Worm (Caenorhabditis elegans) whole organism, L4 larva: ENCODE measurements around the gene F17A9.4.

ENCODE experiments used
- D1046.2 ChIP-seq: fragments of 200-800 bp; sonication (Bioruptor generic); IDR thresholded peaks from 2 replicates; pipeline ENCODE4 v1.3.6; 2022; ENCODE audit warnings: missing genetic modification characterization, missing compliant biosample characterization
- F26F4.8 ChIP-seq: fragments of 200-800 bp; sonication (Bioruptor generic); conservative IDR thresholded peaks from 2 replicates; pipeline ENCODE4 v1.3.6; 2022; ENCODE audit warnings: missing genetic modification characterization, missing compliant biosample characterization
- F44E2.7 ChIP-seq: fragments of 200-800 bp; sonication (Bioruptor generic); IDR thresholded peaks from 2 replicates; pipeline ENCODE4 v2.1.2; 2022; ENCODE audit warnings: missing genetic modification characterization, missing compliant biosample characterization
- T26A8.4 ChIP-seq: fragments of 200-800 bp; sonication (Bioruptor generic); IDR thresholded peaks from 2 replicates; pipeline ENCODE4 v1.3.6; 2022; ENCODE audit warnings: missing genetic modification characterization, missing compliant biosample characterization
- Y105C5A.15 ChIP-seq: fragments of 200-800 bp; sonication (Bioruptor generic); IDR thresholded peaks from 2 replicates; pipeline ENCODE4 v1.3.6; 2022; ENCODE audit warnings: missing genetic modification characterization, missing compliant biosample characterization
- Y75B8A.6 ChIP-seq: fragments of 200-800 bp; sonication (Bioruptor generic); IDR thresholded peaks from 2 replicates; pipeline ENCODE4 v1.3.6; 2022; ENCODE audit warnings: missing genetic modification reagents, missing genetic modification characterization, missing compliant biosample characterization
- aha-1 ChIP-seq: fragments of 150-350 bp; peaks from one replicate; lab custom pipeline; 2014; ENCODE audit warnings: missing biosample characterization, missing genetic modification characterization
- ceh-20 ChIP-seq: fragments of 200-800 bp; sonication (Bioruptor generic); IDR thresholded peaks from 2 replicates; pipeline ENCODE4 v1.3.6; 2022; ENCODE audit warnings: missing genetic modification reagents, missing genetic modification characterization, missing compliant biosample characterization
- ceh-28 ChIP-seq: fragments of 150-350 bp; optimal IDR thresholded peaks from 2 replicates; lab custom pipeline; 2014; ENCODE audit warnings: missing biosample characterization, missing genetic modification reagents, missing genetic modification characterization
- ceh-44 ChIP-seq: fragments of 200-800 bp; sonication (Bioruptor generic); IDR thresholded peaks from 2 replicates; pipeline ENCODE4 v1.3.6; 2022; ENCODE audit warnings: missing genetic modification reagents, missing genetic modification characterization, missing compliant biosample characterization
- cey-2 ChIP-seq: sonication (generic microtip); optimal IDR thresholded peaks from 3 replicates; lab custom pipeline; 2017; ENCODE audit warnings: missing genetic modification characterization, mild to moderate bottlenecking, missing compliant biosample characterization, antibody characterized with exemption, borderline replicate concordance; ENCODE audit not compliant: insufficient read depth
- daf-16 ChIP-seq, 3 experiments: sonication (generic microtip); optimal IDR thresholded peaks; 2 replicates each; lab custom pipeline; 2016 to 2017; ENCODE audit warnings: missing genetic modification characterization in 3 of 3, missing genetic modification reagents in 3 of 3, mild to moderate bottlenecking in 2 of 3, missing compliant biosample characterization in 2 of 3, missing biosample characterization in 1 of 3, moderate library complexity in 1 of 3
- daf-8 ChIP-seq: fragments of 200-800 bp; sonication (Bioruptor generic); IDR thresholded peaks from 2 replicates; pipeline ENCODE4 v1.3.6; 2022; ENCODE audit warnings: missing genetic modification characterization, missing compliant biosample characterization
- dmd-6 ChIP-seq: fragments of 200-800 bp; sonication (Bioruptor generic); IDR thresholded peaks from 2 replicates; pipeline ENCODE4 v1.3.6; 2022; ENCODE audit warnings: missing genetic modification reagents, missing genetic modification characterization, missing compliant biosample characterization
- dmd-8 ChIP-seq: fragments of 200-800 bp; sonication (Bioruptor generic); IDR thresholded peaks from 2 replicates; pipeline ENCODE4 v1.3.6; 2022; ENCODE audit warnings: missing genetic modification characterization, missing compliant biosample characterization
- dmd-9 ChIP-seq: fragments of 200-800 bp; sonication (Bioruptor generic); IDR thresholded peaks from 2 replicates; pipeline ENCODE4 v1.3.6; 2022; ENCODE audit warnings: missing genetic modification reagents, missing genetic modification characterization, missing compliant biosample characterization
- egl-27 ChIP-seq: sonication (generic microtip); optimal IDR thresholded peaks from 3 replicates; lab custom pipeline; 2017; ENCODE audit warnings: missing biosample characterization, missing genetic modification reagents, missing genetic modification characterization
- egl-43 ChIP-seq: fragments of 200-800 bp; sonication (Bioruptor generic); IDR thresholded peaks from 2 replicates; pipeline ENCODE4 v1.3.6; 2022; ENCODE audit warnings: missing genetic modification reagents, missing genetic modification characterization, missing compliant biosample characterization
- fos-1 ChIP-seq: fragments of 150-350 bp; optimal IDR thresholded peaks from 2 replicates; lab custom pipeline; 2014; ENCODE audit warnings: missing biosample characterization, missing genetic modification characterization
- hmg-1.1 ChIP-seq: fragments of 200-800 bp; sonication (Bioruptor generic); IDR thresholded peaks from 2 replicates; pipeline ENCODE4 v1.3.6; 2022; ENCODE audit warnings: missing genetic modification reagents, missing genetic modification characterization, missing compliant biosample characterization
- jun-1 ChIP-seq: fragments of 150-350 bp; optimal IDR thresholded peaks from 2 replicates; lab custom pipeline; 2014; ENCODE audit warnings: missing biosample characterization, missing genetic modification reagents, missing genetic modification characterization
- lim-7 ChIP-seq: fragments of 200-800 bp; sonication (Bioruptor generic); IDR thresholded peaks from 2 replicates; pipeline ENCODE4 v1.3.6; 2022; ENCODE audit warnings: missing genetic modification characterization, missing compliant biosample characterization
- lin-13 ChIP-seq: fragments of 150-350 bp; optimal IDR thresholded peaks from 2 replicates; lab custom pipeline; 2014; ENCODE audit warnings: missing biosample characterization, missing genetic modification reagents, missing genetic modification characterization
- lin-38 ChIP-seq: fragments of 200-800 bp; sonication (Bioruptor generic); IDR thresholded peaks from 2 replicates; pipeline ENCODE4 v1.3.6; 2022; ENCODE audit warnings: missing genetic modification reagents, missing genetic modification characterization, missing compliant biosample characterization
- lin-39 ChIP-seq: fragments of 150-350 bp; optimal IDR thresholded peaks from 2 replicates; lab custom pipeline; 2014; ENCODE audit warnings: missing biosample characterization, missing genetic modification reagents, missing genetic modification characterization
- madf-9 ChIP-seq: fragments of 200-800 bp; sonication (Bioruptor generic); conservative IDR thresholded peaks from 2 replicates; pipeline ENCODE4 v1.3.6; 2022; ENCODE audit warnings: missing genetic modification reagents, missing genetic modification characterization, missing compliant biosample characterization
- mdt-29 ChIP-seq: fragments of 200-800 bp; sonication (Bioruptor generic); IDR thresholded peaks from 2 replicates; pipeline ENCODE4 v1.3.6; 2022; ENCODE audit warnings: missing genetic modification reagents, missing genetic modification characterization, missing compliant biosample characterization
- mes-2 ChIP-seq: sonication (generic microtip); optimal IDR thresholded peaks from 2 replicates; lab custom pipeline; 2016; ENCODE audit warnings: missing genotype, mild to moderate bottlenecking, missing genetic modification characterization, missing compliant biosample characterization; ENCODE audit not compliant: poor library complexity, severe bottlenecking
- mxl-2 ChIP-seq: fragments of 200-800 bp; sonication (Bioruptor generic); conservative IDR thresholded peaks from 2 replicates; pipeline ENCODE4 v1.3.6; 2022; ENCODE audit warnings: missing genetic modification reagents, missing genetic modification characterization, missing compliant biosample characterization
- nhr-11 ChIP-seq: fragments of 150-350 bp; optimal IDR thresholded peaks from 2 replicates; lab custom pipeline; 2014; ENCODE audit warnings: missing biosample characterization, missing genetic modification characterization
- nhr-28 ChIP-seq: fragments of 150-350 bp; optimal IDR thresholded peaks from 2 replicates; lab custom pipeline; 2014; ENCODE audit warnings: missing biosample characterization, missing genetic modification characterization
- nhr-41 ChIP-seq: fragments of 200-800 bp; sonication (Bioruptor generic); IDR thresholded peaks from 2 replicates; pipeline ENCODE4 v1.3.6; 2022; ENCODE audit warnings: missing genetic modification reagents, missing genetic modification characterization, missing compliant biosample characterization
- nhr-42 ChIP-seq: fragments of 200-800 bp; sonication (Bioruptor generic); IDR thresholded peaks from 2 replicates; pipeline ENCODE4 v1.3.6; 2022; ENCODE audit warnings: missing genetic modification characterization, missing compliant biosample characterization
- nhr-6 ChIP-seq: fragments of 150-350 bp; optimal IDR thresholded peaks from 2 replicates; lab custom pipeline; 2014; ENCODE audit warnings: missing biosample characterization, missing genetic modification characterization
- pha-4 ChIP-seq, 2 experiments: fragments of 150-350 bp in 1 of 2; fragments of 200-800 bp in 1 of 2; sonication (Bioruptor generic) in 1 of 2; IDR thresholded peaks in 1 of 2; optimal IDR thresholded peaks in 1 of 2; 2 replicates each; pipeline versions ENCODE4 v1.3.6 to Lab custom; 2014 to 2022; ENCODE audit warnings: missing genetic modification characterization in 2 of 2, missing genetic modification reagents in 2 of 2, missing biosample characterization in 1 of 2, missing compliant biosample characterization in 1 of 2
- php-3 ChIP-seq: fragments of 200-800 bp; sonication (Bioruptor generic); IDR thresholded peaks from 2 replicates; pipeline ENCODE4 v1.3.6; 2022; ENCODE audit warnings: missing genetic modification reagents, missing genetic modification characterization, missing compliant biosample characterization
- saeg-2 ChIP-seq: fragments of 200-800 bp; sonication (Bioruptor generic); IDR thresholded peaks from 2 replicates; pipeline ENCODE4 v1.3.6; 2022; ENCODE audit warnings: missing genetic modification reagents, missing genetic modification characterization, missing compliant biosample characterization
- snpc-1.2 ChIP-seq: fragments of 200-800 bp; sonication (Bioruptor generic); IDR thresholded peaks from 2 replicates; pipeline ENCODE4 v1.3.6; 2022; ENCODE audit warnings: missing genetic modification reagents, missing genetic modification characterization, missing compliant biosample characterization
- snpc-4 ChIP-seq: fragments of 150-350 bp; optimal IDR thresholded peaks from 2 replicates; lab custom pipeline; 2014; ENCODE audit warnings: missing biosample characterization, missing genetic modification characterization
- spr-1 ChIP-seq: sonication (generic microtip); optimal IDR thresholded peaks from 2 replicates; lab custom pipeline; 2016; ENCODE audit warnings: mild to moderate bottlenecking, missing genetic modification characterization, missing compliant biosample characterization
- spr-3 ChIP-seq: fragments of 200-800 bp; sonication (Bioruptor generic); optimal IDR thresholded peaks from 2 replicates; lab custom pipeline; 2018; ENCODE audit warnings: mild to moderate bottlenecking, missing genetic modification characterization, missing compliant biosample characterization
- tag-97 ChIP-seq: fragments of 200-800 bp; sonication (Bioruptor generic); IDR thresholded peaks from 2 replicates; pipeline ENCODE4 v1.3.6; 2022; ENCODE audit warnings: missing genetic modification characterization, missing compliant biosample characterization
- tra-1 ChIP-seq: fragments of 200-800 bp; sonication (Bioruptor generic); IDR thresholded peaks from 2 replicates; pipeline ENCODE4 v1.3.6; 2022; ENCODE audit warnings: missing genetic modification reagents, missing genetic modification characterization, missing compliant biosample characterization
- unc-130 ChIP-seq: sonication (generic microtip); optimal IDR thresholded peaks from 2 replicates; lab custom pipeline; 2016; ENCODE audit warnings: missing genetic modification reagents, missing genetic modification characterization, missing compliant biosample characterization
- unc-39 ChIP-seq: sonication (generic microtip); optimal IDR thresholded peaks from 2 replicates; lab custom pipeline; 2017; ENCODE audit warnings: missing biosample characterization, missing genetic modification characterization
- unc-62 ChIP-seq, 3 experiments: fragments of 150-350 bp in 1 of 3; sonication (generic microtip); optimal IDR thresholded peaks in 2 of 3; peaks in 1 of 3; 1 replicate in 1 of 3; 2 replicates in 2 of 3; lab custom pipeline; 2014 to 2017; ENCODE audit warnings: missing biosample characterization in 3 of 3, missing genetic modification characterization in 3 of 3, missing genetic modification reagents in 3 of 3, missing genotype in 1 of 3
- zfp-3 ChIP-seq: fragments of 200-800 bp; sonication (Bioruptor generic); conservative IDR thresholded peaks from 2 replicates; pipeline ENCODE4 v1.3.6; 2022; ENCODE audit warnings: missing genetic modification reagents, missing genetic modification characterization, missing compliant biosample characterization
- zip-11 ChIP-seq: fragments of 200-800 bp; sonication (Bioruptor generic); IDR thresholded peaks from 2 replicates; pipeline ENCODE4 v1.3.6; 2022; ENCODE audit warnings: missing genetic modification characterization, missing compliant biosample characterization
- ztf-7 ChIP-seq: fragments of 150-350 bp; optimal IDR thresholded peaks from 2 replicates; lab custom pipeline; 2014; ENCODE audit warnings: missing biosample characterization, missing genetic modification characterization

The F17A9.4 gene

DNA sequence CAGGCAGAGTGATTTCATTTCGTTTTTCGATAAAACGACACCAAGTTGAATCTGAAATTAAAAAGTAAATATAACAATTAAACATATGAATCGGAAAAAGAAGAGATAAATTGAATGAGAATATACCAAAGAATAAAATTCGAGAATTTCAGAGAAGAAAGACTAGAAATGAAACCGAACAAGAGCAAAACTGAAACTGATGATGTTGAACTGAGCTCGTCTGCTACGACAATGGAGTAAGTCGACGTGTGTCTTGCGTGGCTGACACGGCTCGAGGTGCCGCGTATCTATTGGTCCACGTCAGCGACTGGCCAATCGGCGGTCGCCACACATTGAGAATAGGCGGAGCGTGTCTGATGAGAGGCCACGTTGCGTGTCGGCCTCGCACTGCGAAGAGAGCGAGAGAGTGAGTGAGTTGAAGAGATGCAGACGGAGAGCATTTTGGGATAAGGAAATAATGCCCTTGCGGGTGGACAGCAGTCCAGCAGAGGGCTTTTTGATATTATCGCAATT, 9.9 kb downstream of the F17A9.4 start, which contains the start of gene crt-1 (continued):
- peak in 1 of 2 experiments; percentile 98 for TF ChIP-seq unc-62 (GFP tag; optimal IDR thresholded peaks at IDR 0.05 in 1 of 2; lab: Kevin White, UChicago)
- no peak for TF ChIP-seq unc-62 (tag; optimal IDR thresholded peaks at IDR 0.05; lab: Kevin White, UChicago)
- no peak for TF ChIP-seq daf-8 (GFP tag; lab: Robert Waterston, UW)
- peak; percentile 81; the same call in 1 of the 2 replicates for TF ChIP-seq zfp-3
- TF ChIP-seq tra-1 (GFP tag; lab: Robert Waterston, UW) = peak; percentile 68
- peak; percentile 47 for TF ChIP-seq ztf-7 (tag; lab: Kevin White, UChicago)
- TF ChIP-seq nhr-11 (tag; lab: Kevin White, UChicago) = peak; percentile 88
- peak; percentile 82 for TF ChIP-seq mdt-29 (GFP tag; lab: Robert Waterston, UW)
- TF ChIP-seq nhr-42 (GFP tag; lab: Robert Waterston, UW) = peak; percentile 86
- peak; percentile 95 for TF ChIP-seq nhr-6 (tag; lab: Kevin White, UChicago)
- TF ChIP-seq spr-1 (tag; lab: Kevin White, UChicago) = peak; percentile 78
- TF ChIP-seq mxl-2 (GFP tag; lab: Robert Waterston, UW) = no peak
- TF ChIP-seq aha-1 (tag; lab: Kevin White, UChicago) = peak; percentile 100
- TF ChIP-seq tag-97 (GFP tag; lab: Robert Waterston, UW) = no peak
- no peak for TF ChIP-seq Y105C5A.15
- TF ChIP-seq D1046.2 (GFP tag; lab: Robert Waterston, UW) = peak; percentile 86; the same call in 1 of the 2 replicates
- no peak for TF ChIP-seq Y75B8A.6 (GFP tag; lab: Robert Waterston, UW)
- no peak for TF ChIP-seq F44E2.7 (GFP tag; lab: Robert Waterston, UW)
- peak; percentile 94 for TF ChIP-seq nhr-41 (GFP tag; lab: Robert Waterston, UW)
- TF ChIP-seq unc-39 (tag; lab: Kevin White, UChicago) = no peak
- peak; percentile 79 for TF ChIP-seq lin-38 (GFP tag; lab: Robert Waterston, UW)
- peak; percentile 51; the same call in 1 of the 2 replicates for TF ChIP-seq madf-9 (GFP tag; lab: Robert Waterston, UW)
- TF ChIP-seq lin-39 (tag; lab: Kevin White, UChicago) = no peak
- TF ChIP-seq ceh-28 = no peak
- no peak for TF ChIP-seq F26F4.8
- TF ChIP-seq lin-13 = peak; percentile 88
- TF ChIP-seq nhr-28 (tag; lab: Kevin White, UChicago) = peak; percentile 75
- peak; percentile 92 for TF ChIP-seq T26A8.4 (GFP tag; lab: Robert Waterston, UW)
- peak; percentile 93 for TF ChIP-seq hmg-1.1 (GFP tag; lab: Robert Waterston, UW)
- TF ChIP-seq unc-130 = no peak
- peak; percentile 90 for TF ChIP-seq mes-2
- peak; percentile 52 to 63 for TF ChIP-seq daf-16 (GFP tag; optimal IDR thresholded peaks at IDR 0.05; lab: Kevin White, UChicago)
- peak; percentile 35 for TF ChIP-seq daf-16 (tag; optimal IDR thresholded peaks at IDR 0.05; lab: Kevin White, UChicago)
- no peak for TF ChIP-seq ceh-44 (GFP tag; lab: Robert Waterston, UW)
- TF ChIP-seq php-3 = peak; percentile 85
- no peak for TF ChIP-seq zip-11
- peak; percentile 96 for TF ChIP-seq dmd-6 (GFP tag; lab: Robert Waterston, UW)
- TF ChIP-seq egl-27 (tag; lab: Kevin White, UChicago) = no peak
- TF ChIP-seq saeg-2 (GFP tag; lab: Robert Waterston, UW) = peak; percentile 70; the same call in 1 of the 2 replicates
- TF ChIP-seq fos-1 = no peak
- no peak for TF ChIP-seq dmd-8 (GFP tag; lab: Robert Waterston, UW)
- peak; percentile 77 for TF ChIP-seq spr-3 (GFP tag; lab: Kevin White, UChicago)
- TF ChIP-seq lim-7 = no peak
- TF ChIP-seq jun-1 (tag; lab: Kevin White, UChicago) = peak; percentile 64
- peak; percentile 66; the same call in 1 of the 2 replicates for TF ChIP-seq dmd-9
- TF ChIP-seq egl-43 = peak; percentile 86
- TF ChIP-seq snpc-1.2 (GFP tag; lab: Robert Waterston, UW) = peak; percentile 41; the same call in 1 of the 2 replicates
- TF ChIP-seq ceh-20 (GFP tag; lab: Robert Waterston, UW) = peak; percentile 92
- no peak for TF ChIP-seq cey-2 (tag; lab: Kevin White, UChicago)
- TF ChIP-seq snpc-4 = no peak
- peak; percentile 78; the same call in 1 of the 2 replicates for TF ChIP-seq pha-4 (GFP tag; IDR thresholded peaks at IDR 0.05; lab: Robert Waterston, UW)
- TF ChIP-seq pha-4 (tag; optimal IDR thresholded peaks at IDR 0.05; lab: Kevin White, UChicago) = no peak
